Worm (Caenorhabditis elegans) whole organism, late embryonic: Measurements from ENCODE around the gene T02B11.4.

Experiments used
- Y22D7AL.16 ChIP-seq: sonication (generic microtip); optimal IDR thresholded peaks from 2 replicates; lab custom pipeline; 2016; ENCODE audit warnings: missing genetic modification characterization, missing compliant biosample characterization
- ama-1 ChIP-seq: fragments of 150-350 bp; optimal IDR thresholded peaks from 2 replicates; lab custom pipeline; 2014
- eyg-1 ChIP-seq: sonication (generic microtip); optimal IDR thresholded peaks from 2 replicates; lab custom pipeline; 2016; ENCODE audit warnings: missing genotype, missing genetic modification characterization, missing compliant biosample characterization
- fax-1 ChIP-seq: sonication (generic microtip); optimal IDR thresholded peaks from 2 replicates; lab custom pipeline; 2016; ENCODE audit warnings: missing genotype, missing genetic modification characterization, missing compliant biosample characterization
- fkh-10 ChIP-seq: fragments of 150-350 bp; optimal IDR thresholded peaks from 2 replicates; lab custom pipeline; 2014; ENCODE audit warnings: missing biosample characterization, missing genetic modification reagents, missing genetic modification characterization
- pha-2 ChIP-seq: sonication (generic microtip); optimal IDR thresholded peaks from 2 replicates; lab custom pipeline; 2017; ENCODE audit warnings: mild to moderate bottlenecking, missing genetic modification characterization, missing compliant biosample characterization
- ref-2 ChIP-seq: sonication (generic microtip); optimal IDR thresholded peaks from 2 replicates; lab custom pipeline; 2016; ENCODE audit warnings: missing genetic modification characterization, missing compliant biosample characterization
- sox-4 ChIP-seq: sonication (generic microtip); optimal IDR thresholded peaks from 2 replicates; lab custom pipeline; 2017; ENCODE audit warnings: mild to moderate bottlenecking, missing genetic modification characterization, inconsistent platforms, missing compliant biosample characterization
- unc-55 ChIP-seq: sonication (generic microtip); optimal IDR thresholded peaks from 2 replicates; lab custom pipeline; 2017; ENCODE audit warnings: missing biosample characterization, missing genetic modification reagents, missing genetic modification characterization

DNA sequence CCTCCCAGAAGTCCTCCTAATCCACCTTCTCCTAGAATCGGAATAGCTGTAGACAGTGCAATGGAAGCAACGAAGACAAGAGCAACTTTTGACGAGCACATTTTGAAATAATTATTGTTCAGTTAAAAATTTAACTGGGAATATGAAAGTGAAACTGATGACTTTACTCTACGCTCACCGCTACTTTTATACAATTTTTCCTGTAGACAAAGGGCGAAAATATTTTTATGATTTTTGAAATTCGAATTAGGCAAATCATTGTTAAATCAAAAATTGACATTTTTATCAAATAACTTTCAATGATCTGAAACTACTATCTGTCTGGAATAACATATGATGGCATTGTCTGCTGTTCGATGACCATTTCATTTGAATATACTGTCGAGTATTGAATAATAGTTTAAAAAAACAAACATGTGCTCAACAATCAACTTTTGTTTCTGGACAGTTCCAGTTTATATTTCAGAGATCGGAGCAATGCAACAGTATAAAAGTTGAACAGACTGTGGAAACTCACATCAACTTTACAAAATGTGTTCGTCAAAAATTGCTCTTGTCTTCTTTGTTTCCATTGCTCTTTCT, 22.6 kb upstream of the T02B11.4 start, which contains the start of the genes srlf-23 and srlf-20:
- TF ChIP-seq unc-55 (GFP tag; lab: Kevin White, UChicago), result no peak
- TF ChIP-seq fkh-10 (GFP tag; lab: Kevin White, UChicago), result no peak
- no peak for TF ChIP-seq ref-2 (tag; lab: Kevin White, UChicago)
- TF ChIP-seq sox-4 (tag; lab: Kevin White, UChicago), result no peak
- no peak for TF ChIP-seq eyg-1 (tag; lab: Kevin White, UChicago)
- TF ChIP-seq fax-1 (tag; lab: Kevin White, UChicago), result no peak
- no peak for TF ChIP-seq ama-1 (lab: Kevin White, UChicago)
- TF ChIP-seq pha-2, result no peak
- no peak for TF ChIP-seq Y22D7AL.16 (tag; lab: Kevin White, UChicago)
